Fruit fly (Drosophila melanogaster): Measurements from ENCODE around the gene CG9760.

CG9760 gene

dm6 chr3L:12108515-12108914 lies 55.0 kb downstream of the CG9760 start:
- TF ChIP-seq Hr78 (GFP tag; optimal IDR thresholded peaks at IDR 0.05) = no peak
- no peak for TF ChIP-seq foxo (GFP tag; optimal IDR thresholded peaks at IDR 0.05)
- no peak for TF ChIP-seq ey (GFP tag; optimal IDR thresholded peaks at IDR 0.05)
- TF ChIP-seq fru (GFP tag; optimal IDR thresholded peaks at IDR 0.05) = no peak
- TF ChIP-seq jim (GFP tag; optimal IDR thresholded peaks at IDR 0.05) = no peak
- no peak for TF ChIP-seq Hr83 (GFP tag; optimal IDR thresholded peaks at IDR 0.05; ENCODE audit: poor library complexity, severe bottlenecking)
- no peak for TF ChIP-seq N (GFP tag; optimal IDR thresholded peaks at IDR 0.05)

dm6 chr3L:12107378-12107777 lies 56.2 kb downstream of the CG9760 start:
- TF ChIP-seq woc (GFP tag; optimal IDR thresholded peaks at IDR 0.05) = no peak
- TF ChIP-seq rgr (GFP tag; optimal IDR thresholded peaks at IDR 0.05) = no peak
- no peak for TF ChIP-seq foxo (GFP tag; optimal IDR thresholded peaks at IDR 0.05)
- no peak for TF ChIP-seq HLH106 (tag; optimal IDR thresholded peaks at IDR 0.05)
- TF ChIP-seq pan (optimal IDR thresholded peaks at IDR 0.05) = no peak
- no peak for TF ChIP-seq Abd-B (GFP tag; optimal IDR thresholded peaks at IDR 0.05)
- no peak for TF ChIP-seq fru (GFP tag; optimal IDR thresholded peaks at IDR 0.05)
- TF ChIP-seq jim (GFP tag; optimal IDR thresholded peaks at IDR 0.05) = no peak
- TF ChIP-seq CG9705 (GFP tag; optimal IDR thresholded peaks at IDR 0.05) = no peak
- no peak for TF ChIP-seq sage (GFP tag; optimal IDR thresholded peaks at IDR 0.05)
- TF ChIP-seq Vsx2 (GFP tag; optimal IDR thresholded peaks at IDR 0.05; ENCODE audit: partially characterized antibody) = no peak
- no peak for TF ChIP-seq Dfd (GFP tag; optimal IDR thresholded peaks at IDR 0.05)
- TF ChIP-seq tai (GFP tag; optimal IDR thresholded peaks at IDR 0.05) = no peak
- TF ChIP-seq Hr78 (GFP tag; optimal IDR thresholded peaks at IDR 0.05) = no peak
- no peak for TF ChIP-seq Dif (GFP tag; optimal IDR thresholded peaks at IDR 0.05; ENCODE audit: partially characterized antibody)
- no peak for TF ChIP-seq CG32264 (GFP tag; optimal IDR thresholded peaks at IDR 0.05)

All from whole organism, wandering third instar larva.